Worm (Caenorhabditis elegans): ENCODE measurements around the gene C33G8.2.

The C33G8.2 gene

DNA sequence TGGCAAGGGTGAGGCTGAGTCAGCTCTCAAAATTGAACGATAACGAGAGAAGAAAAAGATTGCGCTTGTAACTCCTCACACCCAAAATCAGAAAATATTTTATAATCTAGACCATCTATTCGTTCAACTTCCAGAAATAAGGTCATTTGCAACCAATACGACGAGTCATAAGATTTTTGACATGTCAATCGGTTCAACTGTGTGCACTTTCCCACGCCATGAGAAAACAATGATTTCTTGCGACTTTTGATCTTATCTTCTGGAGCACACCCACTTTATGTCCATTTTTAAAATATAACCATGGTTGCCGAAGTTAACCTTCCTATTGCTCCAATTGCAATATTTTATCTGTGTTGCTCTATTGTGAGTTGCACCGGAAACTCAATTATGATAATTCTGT lies 7.5 kb downstream of the C33G8.2 start, which contains the start of gene srsx-32:
Gene srsx-32 (plus strand): TSS at position 301 of the 400 bp plus-strand sequence.
- TF ChIP-seq ets-4 (GFP tag; optimal IDR thresholded peaks at IDR 0.05) (no peak), egl-18 (GFP tag; IDR thresholded peaks at IDR 0.05) (no peak), bed-1 (GFP tag; IDR thresholded peaks at IDR 0.05) (no peak), B0261.1 (tag; optimal IDR thresholded peaks at IDR 0.05) (no peak), F37B4.10 (GFP tag; IDR thresholded peaks at IDR 0.05) (no peak), F57A8.1 (GFP tag; optimal IDR thresholded peaks at IDR 0.05) (no peak), madf-6 (GFP tag; IDR thresholded peaks at IDR 0.05) (no peak), atf-7 (tag; optimal IDR thresholded peaks at IDR 0.05) (no peak), attf-6 (GFP tag; IDR thresholded peaks at IDR 0.05) (no peak), zfh-2 (GFP tag; conservative IDR thresholded peaks at IDR 0.05) (no peak), F49E8.2 (tag; optimal IDR thresholded peaks at IDR 0.05; ENCODE audit: insufficient read depth) (no peak), egl-44 (GFP tag; IDR thresholded peaks at IDR 0.05) (no peak), xnd-1 (tag; optimal IDR thresholded peaks at IDR 0.05) (no peak), F39B2.1 (GFP tag; IDR thresholded peaks at IDR 0.05) (no peak), chd-7 (tag; optimal IDR thresholded peaks at IDR 0.05) (no peak), athp-1 (tag; optimal IDR thresholded peaks at IDR 0.05) (no peak), attf-3 (GFP tag; conservative IDR thresholded peaks at IDR 0.05) (no peak), B0336.3 (GFP tag; IDR thresholded peaks at IDR 0.05) (no peak), lin-26 (GFP tag; IDR thresholded peaks at IDR 0.05) (no peak), lir-1 (GFP tag; conservative IDR thresholded peaks at IDR 0.05) (no peak)

DNA sequence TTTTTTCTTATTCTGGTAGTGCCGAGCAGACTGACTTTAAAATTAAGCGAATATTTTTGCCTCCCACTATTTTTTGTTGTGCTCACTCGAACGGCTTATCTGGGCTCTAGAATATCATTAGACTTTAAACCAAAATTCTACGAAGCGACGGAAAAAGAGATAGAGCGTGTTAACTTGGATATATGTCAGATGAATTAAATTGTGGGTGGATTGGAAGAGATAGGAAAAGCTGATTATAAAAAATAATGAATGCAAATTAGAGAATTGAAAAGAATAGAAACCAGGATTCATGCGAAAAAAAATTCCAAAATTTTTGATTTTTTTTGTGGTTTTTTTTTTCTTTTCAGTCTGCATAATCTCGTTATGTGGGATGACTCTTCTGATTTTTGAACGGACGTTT lies 12.2 kb downstream of the C33G8.2 start, which contains the start of gene F20A1.4:
Gene F20A1.4 (minus strand): TSS at position 101 of the 400 bp plus-strand sequence.
- TF ChIP-seq athp-1 (tag; optimal IDR thresholded peaks at IDR 0.05) (no peak), hmg-1.2 (GFP tag; IDR thresholded peaks at IDR 0.05) (no peak), ztf-3 (GFP tag; optimal IDR thresholded peaks at IDR 0.05) (no peak), Y53F4B.3 (GFP tag; IDR thresholded peaks at IDR 0.05) (no peak), ceh-58 (GFP tag; IDR thresholded peaks at IDR 0.05) (no peak), let-607 (tag; optimal IDR thresholded peaks at IDR 0.05) (no peak), aptf-2 (GFP tag; conservative IDR thresholded peaks at IDR 0.05) (no peak), hsf-1 (GFP tag; IDR thresholded peaks at IDR 0.05) (no peak), ets-4 (GFP tag; optimal IDR thresholded peaks at IDR 0.05) (no peak)

DNA sequence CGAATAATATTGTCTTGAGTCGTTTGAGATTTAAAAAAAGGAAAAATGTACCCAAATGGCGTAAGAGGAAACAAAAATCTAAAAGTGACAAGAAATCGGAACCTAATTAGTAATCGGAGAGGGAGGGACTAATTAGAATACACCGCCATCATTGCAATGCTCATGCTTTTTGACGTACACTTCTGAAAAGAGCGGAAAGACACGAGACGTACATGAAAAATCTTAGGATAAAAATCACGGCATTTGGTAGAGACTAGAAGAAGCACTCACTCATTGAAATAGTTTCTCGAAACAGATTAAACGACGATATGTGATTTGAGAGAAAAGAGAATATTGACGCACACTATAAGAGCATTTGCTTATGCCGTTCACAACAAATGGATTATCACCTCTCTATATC lies 13.4 kb downstream of the C33G8.2 start:
- TF ChIP-seq ceh-100 (GFP tag; IDR thresholded peaks at IDR 0.05) (no peak), mel-28 (tag; optimal IDR thresholded peaks at IDR 0.05; ENCODE audit: borderline replicate concordance) (no peak), ztf-22 (GFP tag; optimal IDR thresholded peaks at IDR 0.05) (no peak), ceh-40 (GFP tag; IDR thresholded peaks at IDR 0.05) (no peak), madf-3 (GFP tag; IDR thresholded peaks at IDR 0.05) (no peak), him-1 (tag; optimal IDR thresholded peaks at IDR 0.05) (no peak), B0261.1 (tag; optimal IDR thresholded peaks at IDR 0.05) (no peak)

- TF ChIP-seq gei-17 (GFP tag; optimal IDR thresholded peaks at IDR 0.05) = no peak
- TF ChIP-seq cebp-1 (GFP tag; IDR thresholded peaks at IDR 0.05) = no peak
- TF ChIP-seq cebp-1 (tag; optimal IDR thresholded peaks at IDR 0.05) = no peak
- no peak for TF ChIP-seq athp-1 (tag; optimal IDR thresholded peaks at IDR 0.05)
- no peak for TF ChIP-seq nfya-1 (tag; optimal IDR thresholded peaks at IDR 0.05; ENCODE audit: borderline replicate concordance, insufficient read depth)
- TF ChIP-seq zfh-2 (GFP tag; conservative IDR thresholded peaks at IDR 0.05) = no peak
- TF ChIP-seq ceh-40 (GFP tag; IDR thresholded peaks at IDR 0.05) = no peak
- no peak for TF ChIP-seq somi-1 (GFP tag; optimal IDR thresholded peaks at IDR 0.05)
- TF ChIP-seq lsl-1 (GFP tag; optimal IDR thresholded peaks at IDR 0.05) = no peak
- no peak for TF ChIP-seq cebp-2 (GFP tag; IDR thresholded peaks at IDR 0.05)
- no peak for TF ChIP-seq ceh-79 (tag; optimal IDR thresholded peaks at IDR 0.05)
These were observed 17.5 kb downstream of the C33G8.2 start, which contains the start of gene F20A1.6 for ce11 chrV:7027055-7027454. Gene F20A1.6 (minus strand): TSS chrV:7027155.

Measured in whole organism, young adult.